Fruit fly (Drosophila melanogaster): ENCODE results near the gene CG6689.

DNA sequence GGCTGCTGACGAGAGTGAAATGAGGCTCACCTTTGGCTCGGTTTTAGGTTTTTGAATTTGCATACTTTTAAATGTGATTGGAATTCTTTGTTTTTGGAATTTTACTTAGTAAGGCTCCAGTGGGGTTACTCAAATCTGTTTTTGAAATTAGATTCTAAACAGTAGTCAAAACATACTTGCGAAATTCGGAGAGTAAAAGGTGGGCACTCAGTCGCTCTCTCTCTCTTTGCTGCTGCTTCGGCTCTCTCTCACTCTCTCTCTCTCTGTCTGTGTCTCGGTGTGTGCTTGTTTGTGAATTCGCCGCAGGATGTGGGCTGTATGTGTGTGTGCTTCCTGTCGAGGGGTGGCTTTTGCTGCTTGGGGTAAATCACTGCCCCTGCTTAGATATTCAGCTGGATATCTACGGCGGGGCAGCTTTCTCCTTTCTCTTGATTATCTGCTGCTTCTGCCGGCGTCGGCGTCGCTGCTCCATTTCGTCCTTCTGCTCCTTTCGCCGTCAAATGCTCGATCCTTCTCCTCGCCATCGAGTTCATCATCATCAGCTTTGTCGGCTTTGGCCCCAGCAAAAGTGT, 34.6 kb upstream of the CG6689 start:
- TF ChIP-seq CG8478 (optimal IDR thresholded peaks at IDR 0.05) (no peak), CTCF (optimal IDR thresholded peaks at IDR 0.05) (no peak)
